Fruit fly (Drosophila melanogaster) whole organism, wandering third instar larva: Measurements from ENCODE around the gene Taf4.

Source experiments
- HLH106 ChIP-seq: fragments of 200-800 bp; optimal IDR thresholded peaks from 3 replicates; lab custom pipeline; 2019; ENCODE audit warnings: missing biosample characterization, mild to moderate bottlenecking, missing genetic modification characterization, moderate library complexity
- Mio ChIP-seq: sonication (Bioruptor generic); optimal IDR thresholded peaks from 2 replicates; lab custom pipeline; 2016; ENCODE audit warnings: missing biosample characterization, missing genetic modification characterization
- Vsx2 ChIP-seq: fragments of 200-300, 225-300 bp; sonication (Bioruptor generic); optimal IDR thresholded peaks from 2 replicates; lab custom pipeline; 2018; ENCODE audit warnings: missing biosample characterization, missing genetic modification characterization; ENCODE audit not compliant: partially characterized antibody
- h ChIP-seq: fragments of 200-800 bp; sonication (Bioruptor generic); optimal IDR thresholded peaks from 3 replicates; lab custom pipeline; 2016; ENCODE audit warnings: missing biosample characterization, mild to moderate bottlenecking, missing genetic modification characterization
- sage ChIP-seq: fragments of 200-800 bp; sonication (Bioruptor generic); optimal IDR thresholded peaks from 2 replicates; lab custom pipeline; 2016; ENCODE audit warnings: missing biosample characterization, mild to moderate bottlenecking, missing genetic modification characterization
- tai ChIP-seq: sonication (Bioruptor generic); optimal IDR thresholded peaks from 2 replicates; lab custom pipeline; 2016; ENCODE audit warnings: missing biosample characterization, missing genetic modification characterization
- usp ChIP-seq: fragments of >200 bp; optimal IDR thresholded peaks from 2 replicates; lab custom pipeline; 2017; ENCODE audit warnings: missing biosample characterization, missing genetic modification characterization
- woc ChIP-seq: sonication (Bioruptor generic); optimal IDR thresholded peaks from 2 replicates; lab custom pipeline; 2016; ENCODE audit warnings: missing biosample characterization, mild to moderate bottlenecking, missing genetic modification characterization

Taf4 gene

dm6 chr3L:16170006-16170405 is 57.0 kb downstream of the Taf4 start, which contains the start of gene CG33796:
TSS of gene CG33796 (minus strand) at chr3L:16170106.
- TF ChIP-seq HLH106 (tag; lab: Kevin White, UChicago) (no peak), Mio (GFP tag; lab: Kevin White, UChicago) (no peak), usp (GFP tag; lab: Kevin White, UChicago) (no peak), Vsx2 (GFP tag; lab: Kevin White, UChicago) (no peak), woc (GFP tag; lab: Kevin White, UChicago) (no peak), tai (no peak), h (no peak), sage (GFP tag; lab: Kevin White, UChicago) (no peak)
